Fruit fly (Drosophila melanogaster) whole organism, wandering third instar larva: ENCODE measurements around the gene spz4.

Experiments used
- Abd-B ChIP-seq: fragments of >200 bp; optimal IDR thresholded peaks from 2 replicates; lab custom pipeline; 2017; ENCODE audit warnings: missing biosample characterization, missing genetic modification characterization
- Hr78 ChIP-seq: fragments of >200 bp; optimal IDR thresholded peaks from 2 replicates; lab custom pipeline; 2017; ENCODE audit warnings: missing biosample characterization, missing genetic modification characterization
- Myc ChIP-seq: fragments of >200 bp; optimal IDR thresholded peaks from 2 replicates; lab custom pipeline; 2017
- Rel ChIP-seq, 2 experiments: fragments of 200-800 bp; sonication (Bioruptor generic) in 1 of 2; optimal IDR thresholded peaks; 2 replicates in 1 of 2; 3 replicates in 1 of 2; lab custom pipeline; 2016 to 2019; ENCODE audit warnings: mild to moderate bottlenecking in 2 of 2, missing biosample characterization in 2 of 2, missing genetic modification characterization in 2 of 2, moderate library complexity in 1 of 2
- brk ChIP-seq: fragments of 200-800 bp; sonication (Bioruptor generic); optimal IDR thresholded peaks from 2 replicates; lab custom pipeline; 2016; ENCODE audit warnings: missing biosample characterization, mild to moderate bottlenecking, missing genetic modification characterization
- dmrt93B ChIP-seq: fragments of 200-800 bp; sonication (Bioruptor generic); optimal IDR thresholded peaks from 2 replicates; lab custom pipeline; 2018; ENCODE audit warnings: missing biosample characterization, mild to moderate bottlenecking, missing genetic modification characterization
- h ChIP-seq: fragments of 200-800 bp; sonication (Bioruptor generic); optimal IDR thresholded peaks from 3 replicates; lab custom pipeline; 2016; ENCODE audit warnings: missing biosample characterization, mild to moderate bottlenecking, missing genetic modification characterization
- jim ChIP-seq: fragments of 175-275, 200-325 bp; sonication (Bioruptor generic); optimal IDR thresholded peaks from 2 replicates; lab custom pipeline; 2016; ENCODE audit warnings: missing biosample characterization, mild to moderate bottlenecking, missing genetic modification characterization
- rgr ChIP-seq: fragments of 200-800 bp; sonication (Bioruptor generic); optimal IDR thresholded peaks from 3 replicates; lab custom pipeline; 2016; ENCODE audit warnings: missing biosample characterization, mild to moderate bottlenecking, missing genetic modification characterization
- sv ChIP-seq: fragments of 200-800 bp; sonication (Bioruptor generic); optimal IDR thresholded peaks from 3 replicates; lab custom pipeline; 2016; ENCODE audit warnings: missing biosample characterization, missing genetic modification characterization
- usp ChIP-seq: fragments of >200 bp; optimal IDR thresholded peaks from 2 replicates; lab custom pipeline; 2017; ENCODE audit warnings: missing biosample characterization, missing genetic modification characterization

DNA sequence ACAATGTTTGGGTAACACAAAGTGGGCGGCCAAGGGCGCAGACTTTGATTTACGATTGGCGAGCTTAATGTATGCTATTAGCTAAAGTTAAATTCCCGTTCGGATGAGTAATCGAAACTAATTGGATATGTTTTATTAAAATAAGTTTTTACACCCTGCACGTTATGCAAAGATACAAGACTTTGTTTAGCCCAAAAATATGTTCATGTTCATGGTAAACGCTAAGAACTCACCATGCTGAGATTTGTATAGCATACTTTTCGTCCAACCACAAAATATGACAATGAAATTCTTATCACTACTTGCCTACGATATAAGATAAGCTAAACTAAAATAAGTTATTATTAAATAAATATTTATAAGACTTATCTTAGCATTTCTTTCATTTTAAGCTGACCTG is 26.6 kb upstream of the spz4 start:
- TF ChIP-seq Rel (GFP tag; optimal IDR thresholded peaks at IDR 0.05; lab: Kevin White, UChicago) (no peak), Rel (tag; optimal IDR thresholded peaks at IDR 0.05; lab: Kevin White, UChicago) (no peak), rgr (GFP tag; lab: Kevin White, UChicago) (no peak), dmrt93B (GFP tag; lab: Kevin White, UChicago) (no peak), usp (no peak), Hr78 (no peak), Abd-B (GFP tag; lab: Kevin White, UChicago) (no peak), Myc (lab: Kevin White, UChicago) (peak; percentile 83), h (no peak), sv (GFP tag; lab: Kevin White, UChicago) (no peak), jim (GFP tag; lab: Kevin White, UChicago) (no peak), brk (no peak)
